Worm (Caenorhabditis elegans) whole organism, young adult: ENCODE measurements around the gene epic-3.
A peak's percentile ranks its signal among the peaks of the same experiment; 100 is the strongest.

Source experiments
- C06A6.2 ChIP-seq: fragments of 200-800 bp; sonication (Bioruptor generic); conservative IDR thresholded peaks from 2 replicates; pipeline ENCODE4 v1.3.6; 2022; ENCODE audit warnings: missing genetic modification characterization, missing compliant biosample characterization
- F10E7.11 ChIP-seq: sonication (generic microtip); optimal IDR thresholded peaks from 2 replicates; lab custom pipeline; 2017; ENCODE audit warnings: mild to moderate bottlenecking, missing genetic modification characterization, moderate library complexity, missing compliant biosample characterization
- F22D6.2 ChIP-seq: sonication (generic microtip); optimal IDR thresholded peaks from 2 replicates; lab custom pipeline; 2016; ENCODE audit warnings: mild to moderate bottlenecking, missing genetic modification characterization, missing compliant biosample characterization
- F37B4.10 ChIP-seq: fragments of 200-800 bp; sonication (Bioruptor generic); IDR thresholded peaks from 2 replicates; pipeline ENCODE4 v1.3.6; 2022; ENCODE audit warnings: missing genetic modification characterization, missing compliant biosample characterization
- F49E8.2 ChIP-seq: sonication (generic microtip); optimal IDR thresholded peaks from 3 replicates; lab custom pipeline; 2017; ENCODE audit warnings: missing genetic modification characterization, mild to moderate bottlenecking, missing compliant biosample characterization, antibody characterized with exemption, moderate library complexity; ENCODE audit not compliant: insufficient read depth
- F52B5.7 ChIP-seq: sonication (generic microtip); optimal IDR thresholded peaks from 2 replicates; lab custom pipeline; 2016; ENCODE audit warnings: mild to moderate bottlenecking, missing genetic modification characterization, missing compliant biosample characterization
- T07F8.4 ChIP-seq: sonication (generic microtip); optimal IDR thresholded peaks from 2 replicates; lab custom pipeline; 2016; ENCODE audit warnings: mild to moderate bottlenecking, missing genetic modification characterization, moderate library complexity, missing compliant biosample characterization
- T26A5.8 ChIP-seq: sonication (generic microtip); optimal IDR thresholded peaks from 2 replicates; lab custom pipeline; 2016; ENCODE audit warnings: missing genetic modification characterization, missing compliant biosample characterization
- Y79H2A.3 ChIP-seq: fragments of 200-800 bp; sonication (Bioruptor generic); conservative IDR thresholded peaks from 2 replicates; pipeline ENCODE4 v1.3.6; 2022; ENCODE audit warnings: missing genetic modification reagents, missing genetic modification characterization, missing compliant biosample characterization
- Y95B8A.8 ChIP-seq: fragments of 200-800 bp; sonication (Bioruptor generic); IDR thresholded peaks from 2 replicates; pipeline ENCODE4 v1.3.6; 2022; ENCODE audit warnings: missing genetic modification reagents, missing genetic modification characterization, missing compliant biosample characterization
- akir-1 ChIP-seq: fragments of 200-800 bp; sonication (Bioruptor generic); optimal IDR thresholded peaks from 2 replicates; lab custom pipeline; 2018; ENCODE audit warnings: mild to moderate bottlenecking, missing genetic modification characterization, moderate library complexity, missing compliant biosample characterization
- aptf-3 ChIP-seq: fragments of 200-800 bp; sonication (Bioruptor generic); IDR thresholded peaks from 2 replicates; pipeline ENCODE4 v1.3.6; 2022; ENCODE audit warnings: missing genetic modification characterization, missing compliant biosample characterization
- athp-1 ChIP-seq: sonication (generic microtip); optimal IDR thresholded peaks from 2 replicates; lab custom pipeline; 2017; ENCODE audit warnings: mild to moderate bottlenecking, missing genetic modification characterization, missing compliant biosample characterization
- attf-3 ChIP-seq: fragments of 200-800 bp; sonication (Bioruptor generic); conservative IDR thresholded peaks from 2 replicates; pipeline ENCODE4 v1.3.6; 2022; ENCODE audit warnings: missing genetic modification reagents, missing genetic modification characterization, missing compliant biosample characterization
- attf-5 ChIP-seq: fragments of 200-800 bp; sonication (Bioruptor generic); optimal IDR thresholded peaks from 2 replicates; lab custom pipeline; 2018; ENCODE audit warnings: mild to moderate bottlenecking, missing genetic modification characterization, missing compliant biosample characterization
- attf-6 ChIP-seq: fragments of 200-800 bp; sonication (Bioruptor generic); IDR thresholded peaks from 2 replicates; pipeline ENCODE4 v1.3.6; 2022; ENCODE audit warnings: missing genetic modification reagents, missing genetic modification characterization, missing compliant biosample characterization
- bed-2 ChIP-seq: fragments of 200-800 bp; sonication (Bioruptor generic); IDR thresholded peaks from 2 replicates; pipeline ENCODE4 v1.3.6; 2022; ENCODE audit warnings: missing genetic modification reagents, missing genetic modification characterization, missing compliant biosample characterization
- ceh-100 ChIP-seq: fragments of 200-800 bp; sonication (Bioruptor generic); IDR thresholded peaks from 2 replicates; pipeline ENCODE4 v1.3.6; 2022; ENCODE audit warnings: missing genetic modification reagents, missing genetic modification characterization, missing compliant biosample characterization
- ceh-58 ChIP-seq: fragments of 200-800 bp; sonication (Bioruptor generic); IDR thresholded peaks from 2 replicates; pipeline ENCODE4 v1.3.6; 2022; ENCODE audit warnings: missing genetic modification characterization, missing compliant biosample characterization
- dox-1 ChIP-seq: fragments of 200-800 bp; sonication (Bioruptor generic); IDR thresholded peaks from 2 replicates; pipeline ENCODE4 v1.3.6; 2022; ENCODE audit warnings: missing genetic modification reagents, missing genetic modification characterization, missing compliant biosample characterization
- dpff-1 ChIP-seq: sonication (generic microtip); optimal IDR thresholded peaks from 2 replicates; lab custom pipeline; 2017; ENCODE audit warnings: mild to moderate bottlenecking, missing genetic modification characterization, missing compliant biosample characterization
- egrh-3 ChIP-seq: fragments of 200-800 bp; sonication (Bioruptor generic); IDR thresholded peaks from 2 replicates; pipeline ENCODE4 v1.3.6; 2022; ENCODE audit warnings: missing genetic modification reagents, missing genetic modification characterization, missing compliant biosample characterization
- gei-17 ChIP-seq: fragments of 200-800 bp; sonication (Bioruptor generic); optimal IDR thresholded peaks from 2 replicates; lab custom pipeline; 2018; ENCODE audit warnings: mild to moderate bottlenecking, missing genetic modification characterization, missing compliant biosample characterization
- him-1 ChIP-seq: sonication (generic microtip); optimal IDR thresholded peaks from 2 replicates; lab custom pipeline; 2016; ENCODE audit warnings: missing genotype, missing genetic modification reagents, missing genetic modification characterization, missing compliant biosample characterization
- hmg-20 ChIP-seq: fragments of 200-800 bp; sonication (Bioruptor generic); IDR thresholded peaks from 2 replicates; pipeline ENCODE4 v1.3.6; 2022; ENCODE audit warnings: missing genetic modification reagents, missing genetic modification characterization, missing compliant biosample characterization
- let-526 ChIP-seq: fragments of 200-800 bp; sonication (Bioruptor generic); IDR thresholded peaks from 2 replicates; pipeline ENCODE4 v1.3.6; 2022; ENCODE audit warnings: missing genetic modification reagents, missing genetic modification characterization, missing compliant biosample characterization
- lin-26 ChIP-seq: fragments of 200-800 bp; sonication (Bioruptor generic); IDR thresholded peaks from 2 replicates; pipeline ENCODE4 v1.3.6; 2022; ENCODE audit warnings: missing genetic modification reagents, missing genetic modification characterization, missing compliant biosample characterization
- lin-40 ChIP-seq: sonication (generic microtip); optimal IDR thresholded peaks from 2 replicates; lab custom pipeline; 2016; ENCODE audit warnings: missing genetic modification characterization, mild to moderate bottlenecking, missing compliant biosample characterization, missing genotype, missing genetic modification reagents
- lin-54 ChIP-seq: fragments of 200-800 bp; sonication (Bioruptor generic); optimal IDR thresholded peaks from 2 replicates; lab custom pipeline; 2018; ENCODE audit warnings: mild to moderate bottlenecking, missing genetic modification characterization, missing compliant biosample characterization
- madf-10 ChIP-seq: sonication (generic microtip); optimal IDR thresholded peaks from 2 replicates; lab custom pipeline; 2016; ENCODE audit warnings: mild to moderate bottlenecking, missing genetic modification characterization, missing compliant biosample characterization
- mcd-1 ChIP-seq: fragments of 200-800 bp; sonication (Bioruptor generic); IDR thresholded peaks from 2 replicates; pipeline ENCODE4 v1.3.6; 2022; ENCODE audit warnings: missing genetic modification reagents, missing genetic modification characterization, missing compliant biosample characterization
- mel-28 ChIP-seq: sonication (generic microtip); optimal IDR thresholded peaks from 2 replicates; lab custom pipeline; 2016; ENCODE audit warnings: borderline replicate concordance, mild to moderate bottlenecking, missing genetic modification characterization, missing compliant biosample characterization
- nfya-1 ChIP-seq: sonication (generic microtip); optimal IDR thresholded peaks from 2 replicates; lab custom pipeline; 2017; ENCODE audit warnings: antibody characterized with exemption, missing compliant biosample characterization, missing genetic modification characterization, borderline replicate concordance; ENCODE audit not compliant: insufficient read depth
- nhr-120 ChIP-seq: fragments of 200-800 bp; sonication (Bioruptor generic); IDR thresholded peaks from 2 replicates; pipeline ENCODE4 v1.3.6; 2022; ENCODE audit warnings: missing genetic modification characterization, missing compliant biosample characterization
- nhr-179 ChIP-seq: sonication (generic microtip); optimal IDR thresholded peaks from 2 replicates; lab custom pipeline; 2016; ENCODE audit warnings: mild to moderate bottlenecking, missing genetic modification characterization, missing compliant biosample characterization
- rcor-1 ChIP-seq: fragments of 200-800 bp; sonication (Bioruptor generic); IDR thresholded peaks from 2 replicates; pipeline ENCODE4 v1.3.6; 2022; ENCODE audit warnings: missing genetic modification reagents, missing genetic modification characterization, missing compliant biosample characterization
- repo-1 ChIP-seq: sonication (generic microtip); optimal IDR thresholded peaks from 2 replicates; lab custom pipeline; 2017; ENCODE audit warnings: mild to moderate bottlenecking, missing genetic modification characterization, missing compliant biosample characterization
- sdz-38 ChIP-seq: sonication (generic microtip); optimal IDR thresholded peaks from 2 replicates; lab custom pipeline; 2016; ENCODE audit warnings: missing genotype, missing genetic modification characterization, missing compliant biosample characterization
- somi-1 ChIP-seq: fragments of 200-800 bp; sonication (Bioruptor generic); optimal IDR thresholded peaks from 2 replicates; lab custom pipeline; 2018; ENCODE audit warnings: mild to moderate bottlenecking, missing genetic modification characterization, missing compliant biosample characterization
- tbx-9 ChIP-seq: sonication (generic microtip); optimal IDR thresholded peaks from 2 replicates; lab custom pipeline; 2016; ENCODE audit warnings: borderline replicate concordance, missing genetic modification characterization, inconsistent platforms, missing compliant biosample characterization
- tlf-1 ChIP-seq: fragments of 200-800 bp; sonication (Bioruptor generic); optimal IDR thresholded peaks from 2 replicates; lab custom pipeline; 2018; ENCODE audit warnings: mild to moderate bottlenecking, missing genetic modification characterization, missing compliant biosample characterization
- unc-130 ChIP-seq: sonication (generic microtip); optimal IDR thresholded peaks from 2 replicates; lab custom pipeline; 2016; ENCODE audit warnings: missing genetic modification reagents, missing genetic modification characterization, missing compliant biosample characterization
- xnd-1 ChIP-seq: sonication (generic microtip); optimal IDR thresholded peaks from 2 replicates; lab custom pipeline; 2016; ENCODE audit warnings: missing genotype, missing genetic modification reagents, missing genetic modification characterization, missing compliant biosample characterization
- zfh-2 ChIP-seq: fragments of 200-800 bp; sonication (Bioruptor generic); conservative IDR thresholded peaks from 2 replicates; pipeline ENCODE4 v1.3.6; 2022; ENCODE audit warnings: missing genetic modification reagents, missing genetic modification characterization, missing compliant biosample characterization
- ztf-22 ChIP-seq: fragments of 200-800 bp; sonication (Bioruptor generic); optimal IDR thresholded peaks from 2 replicates; lab custom pipeline; 2018; ENCODE audit warnings: mild to moderate bottlenecking, missing genetic modification characterization, moderate library complexity, missing compliant biosample characterization
- ztf-28 ChIP-seq: fragments of 200-800 bp; sonication (Bioruptor generic); IDR thresholded peaks from 2 replicates; pipeline ENCODE4 v1.3.6; 2022; ENCODE audit warnings: missing genetic modification reagents, missing genetic modification characterization, missing compliant biosample characterization

Gene epic-3

DNA sequence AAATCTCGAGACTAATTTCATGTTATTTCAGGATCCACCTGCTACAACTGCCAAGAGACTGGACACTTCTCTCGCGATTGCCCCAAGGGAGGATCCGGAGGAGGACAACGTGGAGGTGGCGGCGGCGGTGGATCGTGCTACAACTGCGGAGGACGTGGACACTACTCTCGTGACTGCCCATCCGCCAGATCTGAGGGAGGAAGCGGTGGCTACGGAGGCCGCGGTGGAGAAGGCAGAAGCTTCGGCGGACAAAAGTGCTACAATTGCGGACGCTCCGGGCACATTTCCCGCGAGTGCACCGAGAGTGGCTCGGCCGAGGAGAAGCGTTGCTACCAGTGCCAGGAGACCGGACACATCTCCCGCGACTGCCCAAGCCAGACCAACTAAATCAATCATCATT, 13.6 kb downstream of the epic-3 start:
- no peak for TF ChIP-seq hmg-20 (GFP tag; lab: Robert Waterston, UW)
- TF ChIP-seq lin-26 (GFP tag; lab: Robert Waterston, UW), result peak; percentile 72; the same call in 1 of the 2 replicates
- TF ChIP-seq egrh-3 (GFP tag; lab: Robert Waterston, UW), result peak; percentile 89
- TF ChIP-seq lin-54 (GFP tag; lab: Kevin White, UChicago), result peak; percentile 24
- TF ChIP-seq zfh-2 (GFP tag; lab: Robert Waterston, UW), result peak; percentile 82

DNA sequence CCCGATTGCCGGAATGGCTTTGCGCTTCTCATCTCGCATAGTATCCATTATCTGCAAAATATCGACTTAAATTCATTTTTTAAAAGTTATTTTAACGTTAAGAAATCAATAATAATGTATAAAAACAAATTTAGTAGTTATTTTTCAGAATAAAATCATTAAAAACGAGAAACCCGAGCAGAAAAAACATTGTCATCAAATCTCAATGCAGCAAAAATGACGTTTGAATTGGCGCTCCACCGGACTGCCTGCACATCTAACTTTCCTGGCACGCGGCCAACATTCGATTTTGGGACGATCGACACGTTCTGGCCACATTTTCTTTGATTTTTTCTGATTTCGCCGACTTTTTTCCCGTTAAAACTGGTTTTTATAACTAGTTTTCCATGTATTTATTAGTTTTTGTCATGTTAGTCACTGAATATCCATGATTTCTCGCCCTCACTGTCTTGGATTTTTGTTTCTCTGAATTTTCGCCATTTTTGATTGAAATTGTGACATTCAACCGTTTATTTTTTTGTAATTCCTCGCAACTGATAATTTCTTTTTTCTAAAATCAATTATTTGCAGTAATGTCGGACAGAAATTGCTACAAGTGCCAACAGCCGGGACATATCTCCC, 14.4 kb downstream of the epic-3 start, which contains the start of the genes pbs-1 and K08D12.3:
Gene pbs-1 (minus strand): TSS at position 51 of the 621 bp plus-strand sequence.
Gene K08D12.3 (plus strand): TSS at position 571 of the 621 bp plus-strand sequence.
- peak; percentile 16 for TF ChIP-seq attf-5 (GFP tag; lab: Kevin White, UChicago)
- no peak for TF ChIP-seq attf-6
- TF ChIP-seq Y95B8A.8, result no peak
- no peak for TF ChIP-seq nhr-179 (tag; lab: Kevin White, UChicago)
- TF ChIP-seq ceh-100 (GFP tag; lab: Robert Waterston, UW), result 0 out of 2 replicates have a peak, but pooled peaks have one; percentile 29
- TF ChIP-seq repo-1 (tag; lab: Kevin White, UChicago), result no peak
- TF ChIP-seq egrh-3 (GFP tag; lab: Robert Waterston, UW), result no peak
- TF ChIP-seq let-526 (GFP tag; lab: Robert Waterston, UW), result no peak
- TF ChIP-seq sdz-38 (tag; lab: Kevin White, UChicago), result no peak
- TF ChIP-seq ztf-28, result 0 out of 2 replicates have a peak, but pooled peaks have one; percentile 10
- TF ChIP-seq T07F8.4, result no peak
- TF ChIP-seq Y79H2A.3 (GFP tag; lab: Robert Waterston, UW), result no peak
- no peak for TF ChIP-seq nfya-1
- no peak for TF ChIP-seq T26A5.8
- TF ChIP-seq tbx-9 (tag; lab: Kevin White, UChicago), result no peak
- no peak for TF ChIP-seq bed-2 (GFP tag; lab: Robert Waterston, UW)
- TF ChIP-seq dpff-1 (tag; lab: Kevin White, UChicago), result no peak
- TF ChIP-seq F49E8.2 (tag; lab: Kevin White, UChicago), result peak; percentile 63
- TF ChIP-seq lin-26 (GFP tag; lab: Robert Waterston, UW), result no peak
- TF ChIP-seq rcor-1 (GFP tag; lab: Robert Waterston, UW), result peak; percentile 37; the same call in 1 of the 2 replicates
- TF ChIP-seq athp-1 (tag; lab: Kevin White, UChicago), result no peak
- TF ChIP-seq lin-40 (tag; lab: Kevin White, UChicago), result peak; percentile 78
- no peak for TF ChIP-seq F37B4.10 (GFP tag; lab: Robert Waterston, UW)
- TF ChIP-seq C06A6.2 (GFP tag; lab: Robert Waterston, UW), result no peak; the same call in 1 of the 2 replicates
- TF ChIP-seq mcd-1 (GFP tag; lab: Robert Waterston, UW), result peak; percentile 87
- 0 out of 2 replicates have a peak, but pooled peaks have one; percentile 29 for TF ChIP-seq dox-1 (GFP tag; lab: Robert Waterston, UW)
- 0 out of 2 replicates have a peak, but pooled peaks have one; percentile 42 for TF ChIP-seq attf-3
- TF ChIP-seq somi-1 (GFP tag; lab: Kevin White, UChicago), result no peak
- TF ChIP-seq akir-1 (GFP tag; lab: Kevin White, UChicago), result no peak
- TF ChIP-seq him-1 (tag; lab: Kevin White, UChicago), result no peak
- no peak for TF ChIP-seq F22D6.2 (tag; lab: Kevin White, UChicago)
- no peak for TF ChIP-seq ztf-22 (GFP tag; lab: Kevin White, UChicago)
- no peak for TF ChIP-seq mel-28 (tag; lab: Kevin White, UChicago)
- TF ChIP-seq gei-17, result no peak
- TF ChIP-seq tlf-1 (GFP tag; lab: Kevin White, UChicago), result peak; percentile 81
- TF ChIP-seq ceh-58 (GFP tag; lab: Robert Waterston, UW), result no peak
- TF ChIP-seq nhr-120, result no peak
- TF ChIP-seq F52B5.7 (tag; lab: Kevin White, UChicago), result no peak
- TF ChIP-seq madf-10, result no peak
- no peak for TF ChIP-seq F10E7.11 (tag; lab: Kevin White, UChicago)
- TF ChIP-seq aptf-3 (GFP tag; lab: Robert Waterston, UW), result no peak
- TF ChIP-seq unc-130 (GFP tag; lab: Kevin White, UChicago), result no peak
- peak; percentile 49 for TF ChIP-seq xnd-1 (tag; lab: Kevin White, UChicago)
